Worm (Caenorhabditis elegans) whole organism, L1 larva: ENCODE measurements around the gene lrx-1.

Experiments used
- aha-1 ChIP-seq: fragments of 150-350 bp; optimal IDR thresholded peaks from 2 replicates; lab custom pipeline; 2014; ENCODE audit warnings: missing biosample characterization, missing genetic modification characterization
- aly-2 ChIP-seq: fragments of 150-350 bp; optimal IDR thresholded peaks from 2 replicates; lab custom pipeline; 2014; ENCODE audit warnings: missing biosample characterization, missing genetic modification characterization
- jun-1 ChIP-seq: fragments of 150-350 bp; optimal IDR thresholded peaks from 2 replicates; lab custom pipeline; 2014; ENCODE audit warnings: missing biosample characterization, missing genetic modification reagents, missing genetic modification characterization
- lin-13 ChIP-seq: fragments of 150-350 bp; optimal IDR thresholded peaks from 2 replicates; lab custom pipeline; 2014; ENCODE audit warnings: missing biosample characterization, missing genetic modification reagents, missing genetic modification characterization
- lin-15B ChIP-seq: fragments of 150-350 bp; sonication (generic microtip); optimal IDR thresholded peaks from 3 replicates; lab custom pipeline; 2014; ENCODE audit warnings: missing biosample characterization, missing genetic modification characterization
- lin-39 ChIP-seq: fragments of 150-350 bp; optimal IDR thresholded peaks from 2 replicates; lab custom pipeline; 2014; ENCODE audit warnings: missing biosample characterization, missing genetic modification reagents, missing genetic modification characterization
- pax-3 ChIP-seq: fragments of 200-800 bp; sonication (Bioruptor generic); optimal IDR thresholded peaks from 2 replicates; lab custom pipeline; 2018; ENCODE audit warnings: mild to moderate bottlenecking, missing genetic modification characterization, moderate library complexity, missing compliant biosample characterization
- unc-62 ChIP-seq: fragments of 150-350 bp; optimal IDR thresholded peaks from 2 replicates; lab custom pipeline; 2014; ENCODE audit warnings: missing biosample characterization, missing genetic modification reagents, missing genetic modification characterization
- zip-4 ChIP-seq: fragments of 200-800 bp; sonication (Bioruptor generic); optimal IDR thresholded peaks from 2 replicates; lab custom pipeline; 2018; ENCODE audit warnings: mild to moderate bottlenecking, missing genetic modification characterization, moderate library complexity, missing compliant biosample characterization
- ztf-11 ChIP-seq, 2 experiments: sonication (generic microtip); optimal IDR thresholded peaks; 2 replicates each; lab custom pipeline; 2016 to 2017; ENCODE audit warnings: missing genetic modification characterization in 2 of 2, missing biosample characterization in 1 of 2, missing compliant biosample characterization in 1 of 2
- ztf-4 ChIP-seq: fragments of 150-350 bp; optimal IDR thresholded peaks from 2 replicates; lab custom pipeline; 2014; ENCODE audit warnings: missing biosample characterization, missing genetic modification characterization

- TF ChIP-seq ztf-11 (tag; optimal IDR thresholded peaks at IDR 0.05; lab: Kevin White, UChicago) (no peak), aly-2 (tag; lab: Kevin White, UChicago) (no peak), pax-3 (tag; lab: Kevin White, UChicago) (no peak), jun-1 (no peak), lin-39 (tag; lab: Kevin White, UChicago) (no peak), zip-4 (GFP tag; lab: Kevin White, UChicago) (no peak), ztf-4 (tag; lab: Kevin White, UChicago) (no peak), aha-1 (tag; lab: Kevin White, UChicago) (no peak), lin-15B (tag; lab: Kevin White, UChicago) (no peak), unc-62 (no peak), lin-13 (GFP tag; lab: Kevin White, UChicago) (no peak)
Observed at ce11 chrV:12211090-12211489, 41.3 kb upstream of the lrx-1 start.
